Fruit fly (Drosophila melanogaster): ENCODE data around the gene ND-51.

Gene ND-51

dm6 chr2L:6068544-6069251 is 6.1 kb upstream of the ND-51 start, which contains the start of the genes CG9150 and Pfdn1 (continued):
- TF ChIP-seq CG1603 (tag; optimal IDR thresholded peaks at IDR 0.05) (peak; percentile 35), insv (GFP tag; optimal IDR thresholded peaks at IDR 0.05) (no peak), grn (GFP tag; optimal IDR thresholded peaks at IDR 0.05) (no peak), Rfx (GFP tag; IDR thresholded peaks at IDR 0.05) (peak; percentile 48), E2f2 (GFP tag; IDR thresholded peaks at IDR 0.05) (peak; percentile 95), CG12219 (GFP tag; optimal IDR thresholded peaks at IDR 0.05) (no peak), BEAF-32 (GFP tag; optimal IDR thresholded peaks at IDR 0.05) (peak; percentile 86), CG11695 (GFP tag; IDR thresholded peaks at IDR 0.05) (no peak), sna (GFP tag; IDR thresholded peaks at IDR 0.05; ENCODE audit: partially characterized antibody) (peak; percentile 79), pzg (GFP tag; optimal IDR thresholded peaks at IDR 0.05) (peak; percentile 69), sens (GFP tag) (peak; percentile 71), nerfin-2 (GFP tag; IDR thresholded peaks at IDR 0.05; ENCODE audit: partially characterized antibody) (peak; percentile 85), Fer3 (tag; optimal IDR thresholded peaks at IDR 0.05) (no peak), tup (GFP tag; optimal IDR thresholded peaks at IDR 0.05) (no peak), Scr (GFP tag; IDR thresholded peaks at IDR 0.05; ENCODE audit: partially characterized antibody) (peak; percentile 90), ash1 (GFP tag; optimal IDR thresholded peaks at IDR 0.05) (no peak), Doc3 (GFP tag; IDR thresholded peaks at IDR 0.05; ENCODE audit: partially characterized antibody) (peak; percentile 85), Hmr (GFP tag; optimal IDR thresholded peaks at IDR 0.05) (no peak), ato (GFP tag; IDR thresholded peaks at IDR 0.05; ENCODE audit: partially characterized antibody) (peak; percentile 85), Bgb (GFP tag; IDR thresholded peaks at IDR 0.05; ENCODE audit: partially characterized antibody) (peak; percentile 94), nmo (GFP tag; optimal IDR thresholded peaks at IDR 0.05) (peak; percentile 12), zen2 (GFP tag; IDR thresholded peaks at IDR 0.05; ENCODE audit: partially characterized antibody) (peak; percentile 80), hbn (GFP tag; IDR thresholded peaks at IDR 0.05; ENCODE audit: partially characterized antibody) (peak; percentile 90), PHDP (tag; optimal IDR thresholded peaks at IDR 0.05) (no peak), CG14710 (tag; optimal IDR thresholded peaks at IDR 0.05) (peak; percentile 45), CG3847 (GFP tag; IDR thresholded peaks at IDR 0.05) (no peak), Pdp1 (GFP tag; optimal IDR thresholded peaks at IDR 0.05) (peak in 1 of 2 experiments; percentile 19), Ets65A (GFP tag) (no peak), sqz (GFP tag; optimal IDR thresholded peaks at IDR 0.05) (peak; percentile 93), CG6813 (GFP tag; optimal IDR thresholded peaks at IDR 0.05) (no peak), her (GFP tag; optimal IDR thresholded peaks at IDR 0.05) (peak; percentile 2), Side (GFP tag; optimal IDR thresholded peaks at IDR 0.05) (no peak), CG4617 (GFP tag; optimal IDR thresholded peaks at IDR 0.05; ENCODE audit: borderline replicate concordance) (peak; percentile 61), CG3726 (GFP tag; IDR thresholded peaks at IDR 0.05) (no peak), salm (tag; optimal IDR thresholded peaks at IDR 0.05) (no peak), CG4424 (GFP tag; optimal IDR thresholded peaks at IDR 0.05) (no peak), CG18599 (GFP tag; optimal IDR thresholded peaks at IDR 0.05) (no peak), ttk (GFP tag; IDR thresholded peaks at IDR 0.05) (no peak), CG9932 (GFP tag; IDR thresholded peaks at IDR 0.05) (peak; percentile 52), CG12659 (GFP tag; optimal IDR thresholded peaks at IDR 0.05) (peak; percentile 6), CG14860 (GFP tag; IDR thresholded peaks at IDR 0.05; ENCODE audit: partially characterized antibody) (peak; percentile 87), CG14667 (GFP tag; IDR thresholded peaks at IDR 0.05) (no peak), Dp (GFP tag; optimal IDR thresholded peaks at IDR 0.05) (peak; percentile 92), row (GFP tag; IDR thresholded peaks at IDR 0.05) (peak; percentile 53; the same call in 2 of the 3 replicates), HLH4C (GFP tag; IDR thresholded peaks at IDR 0.05; ENCODE audit: partially characterized antibody) (peak; percentile 85), stwl (tag; optimal IDR thresholded peaks at IDR 0.05) (peak; percentile 57), lilli (GFP tag; optimal IDR thresholded peaks at IDR 0.05) (no peak), dati (GFP tag; IDR thresholded peaks at IDR 0.05) (no peak)
